Fruit fly (Drosophila melanogaster) Kc167 (cell line): Measurements from ENCODE around the gene CG43439.

Experiments
- Myc ChIP-seq: fragments of >200 bp; optimal IDR thresholded peaks from 2 replicates; lab custom pipeline; 2017; ENCODE audit warnings: missing external identifiers
- Sin3A ChIP-seq: fragments of >200 bp; optimal IDR thresholded peaks from 2 replicates; lab custom pipeline; 2018; ENCODE audit warnings: missing external identifiers
- h ChIP-seq: fragments of >200 bp; optimal IDR thresholded peaks from 3 replicates; lab custom pipeline; 2018; ENCODE audit warnings: missing external identifiers
- insv ChIP-seq: fragments of >200 bp; optimal IDR thresholded peaks from 3 replicates; lab custom pipeline; 2018; ENCODE audit warnings: missing external identifiers
- psq ChIP-seq: fragments of >200 bp; optimal IDR thresholded peaks from 2 replicates; lab custom pipeline; 2017; ENCODE audit warnings: missing external identifiers
- ttk ChIP-seq: sonication (Bioruptor generic); optimal IDR thresholded peaks from 2 replicates; lab custom pipeline; 2017; ENCODE audit warnings: missing external identifiers

The CG43439 gene

dm6 chr3L:6984486-6984885, at the start of gene CG43439, which contains the start of gene CG32388:
TSS of gene CG43439 (minus strand) at chr3L:6984586.
TSS of gene CG32388 (minus strand) at chr3L:6984586.
- no peak for TF ChIP-seq ttk (lab: Kevin White, UChicago)
- TF ChIP-seq h: no peak
- TF ChIP-seq Myc (lab: Kevin White, UChicago): no peak
- TF ChIP-seq insv (lab: Kevin White, UChicago): no peak
- no peak for TF ChIP-seq Sin3A (lab: Kevin White, UChicago)
- TF ChIP-seq psq (lab: Kevin White, UChicago): no peak

dm6 chr3L:7026694-7027093, 42.3 kb upstream of the CG43439 start, which contains the start of gene CG17744:
TSS of gene CG17744 (minus strand) at chr3L:7026794.
- TF ChIP-seq Sin3A (lab: Kevin White, UChicago) (no peak), insv (lab: Kevin White, UChicago) (no peak), psq (lab: Kevin White, UChicago) (no peak), Myc (lab: Kevin White, UChicago) (no peak), h (no peak)

dm6 chr3L:7013568-7014305, 29.4 kb upstream of the CG43439 start:
- TF ChIP-seq Sin3A (lab: Kevin White, UChicago) (no peak), psq (lab: Kevin White, UChicago) (no peak), Myc (lab: Kevin White, UChicago) (no peak), ttk (lab: Kevin White, UChicago) (no peak), insv (lab: Kevin White, UChicago) (no peak), h (no peak)

- TF ChIP-seq insv (lab: Kevin White, UChicago): no peak
Observed at dm6 chr3L:7012271-7012670, 27.9 kb upstream of the CG43439 start.

- TF ChIP-seq psq (lab: Kevin White, UChicago) (no peak), insv (lab: Kevin White, UChicago) (no peak), Myc (lab: Kevin White, UChicago) (no peak), ttk (lab: Kevin White, UChicago) (no peak), h (no peak), Sin3A (lab: Kevin White, UChicago) (no peak)
Observed at dm6 chr3L:7009886-7010285, 25.5 kb upstream of the CG43439 start.

dm6 chr3L:7009411-7009810, 25.0 kb upstream of the CG43439 start:
- no peak for TF ChIP-seq Sin3A (lab: Kevin White, UChicago)
- TF ChIP-seq psq (lab: Kevin White, UChicago): no peak
- TF ChIP-seq insv (lab: Kevin White, UChicago): no peak
- TF ChIP-seq ttk (lab: Kevin White, UChicago): no peak
- TF ChIP-seq h: no peak
- no peak for TF ChIP-seq Myc (lab: Kevin White, UChicago)

dm6 chr3L:7008351-7008750, 24.0 kb upstream of the CG43439 start:
- no peak for TF ChIP-seq Sin3A (lab: Kevin White, UChicago)
- no peak for TF ChIP-seq psq (lab: Kevin White, UChicago)
- TF ChIP-seq h: no peak
- TF ChIP-seq insv (lab: Kevin White, UChicago): no peak
- TF ChIP-seq Myc (lab: Kevin White, UChicago): no peak
- TF ChIP-seq ttk (lab: Kevin White, UChicago): no peak

dm6 chr3L:7006421-7006820, 22.0 kb upstream of the CG43439 start:
- TF ChIP-seq psq (lab: Kevin White, UChicago): no peak
- no peak for TF ChIP-seq insv (lab: Kevin White, UChicago)
- TF ChIP-seq Sin3A (lab: Kevin White, UChicago): no peak
- no peak for TF ChIP-seq Myc (lab: Kevin White, UChicago)

- no peak for TF ChIP-seq psq (lab: Kevin White, UChicago)
- no peak for TF ChIP-seq ttk (lab: Kevin White, UChicago)
- no peak for TF ChIP-seq Sin3A (lab: Kevin White, UChicago)
- no peak for TF ChIP-seq Myc (lab: Kevin White, UChicago)
- TF ChIP-seq h: no peak
- no peak for TF ChIP-seq insv (lab: Kevin White, UChicago)
Observed at dm6 chr3L:7003132-7003531, 18.7 kb upstream of the CG43439 start.

- TF ChIP-seq Myc (lab: Kevin White, UChicago): no peak
- no peak for TF ChIP-seq ttk (lab: Kevin White, UChicago)
- TF ChIP-seq h: no peak
- TF ChIP-seq insv (lab: Kevin White, UChicago): no peak
- TF ChIP-seq Sin3A (lab: Kevin White, UChicago): no peak
- no peak for TF ChIP-seq psq (lab: Kevin White, UChicago)
Observed at dm6 chr3L:7002355-7002754, 18.0 kb upstream of the CG43439 start.

- no peak for TF ChIP-seq h
- TF ChIP-seq Sin3A (lab: Kevin White, UChicago): no peak
- TF ChIP-seq Myc (lab: Kevin White, UChicago): no peak
- TF ChIP-seq ttk (lab: Kevin White, UChicago): no peak
- TF ChIP-seq psq (lab: Kevin White, UChicago): no peak
- no peak for TF ChIP-seq insv (lab: Kevin White, UChicago)
Observed at dm6 chr3L:7001855-7002254, 17.5 kb upstream of the CG43439 start.

dm6 chr3L:6999993-7000392, 15.6 kb upstream of the CG43439 start:
- no peak for TF ChIP-seq ttk (lab: Kevin White, UChicago)
- TF ChIP-seq insv (lab: Kevin White, UChicago): no peak
- TF ChIP-seq Myc (lab: Kevin White, UChicago): no peak
- no peak for TF ChIP-seq h
- no peak for TF ChIP-seq psq (lab: Kevin White, UChicago)
